Fruit fly (Drosophila melanogaster) whole organism, wandering third instar larva: ENCODE results near the gene Rab3-GEF.

Experiments used
- CG9705 ChIP-seq: fragments of 200-800 bp; sonication (Bioruptor generic); optimal IDR thresholded peaks from 2 replicates; lab custom pipeline; 2018; ENCODE audit warnings: missing biosample characterization, mild to moderate bottlenecking, missing genetic modification characterization
- CrebA ChIP-seq: fragments of 200-800 bp; sonication (Bioruptor generic); optimal IDR thresholded peaks from 2 replicates; lab custom pipeline; 2016; ENCODE audit warnings: missing biosample characterization, mild to moderate bottlenecking, missing genetic modification characterization, borderline replicate concordance
- Hnf4 ChIP-seq: fragments of 200-800 bp; sonication (Bioruptor generic); optimal IDR thresholded peaks from 2 replicates; lab custom pipeline; 2016; ENCODE audit warnings: missing biosample characterization, mild to moderate bottlenecking, missing genetic modification characterization
- Mio ChIP-seq: sonication (Bioruptor generic); optimal IDR thresholded peaks from 2 replicates; lab custom pipeline; 2016; ENCODE audit warnings: missing biosample characterization, missing genetic modification characterization
- Myc ChIP-seq: fragments of >200 bp; optimal IDR thresholded peaks from 2 replicates; lab custom pipeline; 2017
- Rel ChIP-seq, 2 experiments: fragments of 200-800 bp; sonication (Bioruptor generic) in 1 of 2; optimal IDR thresholded peaks; 2 replicates in 1 of 2; 3 replicates in 1 of 2; lab custom pipeline; 2016 to 2019; ENCODE audit warnings: mild to moderate bottlenecking in 2 of 2, missing biosample characterization in 2 of 2, missing genetic modification characterization in 2 of 2, moderate library complexity in 1 of 2
- Sp1 ChIP-seq: fragments of 200-800 bp; sonication (Bioruptor generic); optimal IDR thresholded peaks from 3 replicates; lab custom pipeline; 2019; ENCODE audit warnings: missing biosample characterization, mild to moderate bottlenecking, missing genetic modification characterization, moderate library complexity
- br ChIP-seq: fragments of 200-800 bp; sonication (Bioruptor generic); optimal IDR thresholded peaks from 2 replicates; lab custom pipeline; 2016; ENCODE audit warnings: missing biosample characterization, missing genetic modification characterization
- jim ChIP-seq: fragments of 175-275, 200-325 bp; sonication (Bioruptor generic); optimal IDR thresholded peaks from 2 replicates; lab custom pipeline; 2016; ENCODE audit warnings: missing biosample characterization, mild to moderate bottlenecking, missing genetic modification characterization
- pan ChIP-seq: fragments of >200 bp; optimal IDR thresholded peaks from 2 replicates; lab custom pipeline; 2017
- psq ChIP-seq: fragments of 200-800 bp; sonication (Bioruptor generic); optimal IDR thresholded peaks from 3 replicates; lab custom pipeline; 2017; ENCODE audit warnings: missing biosample characterization, mild to moderate bottlenecking, missing genetic modification characterization, moderate library complexity
- sv ChIP-seq: fragments of 200-800 bp; sonication (Bioruptor generic); optimal IDR thresholded peaks from 3 replicates; lab custom pipeline; 2016; ENCODE audit warnings: missing biosample characterization, missing genetic modification characterization
- usp ChIP-seq: fragments of >200 bp; optimal IDR thresholded peaks from 2 replicates; lab custom pipeline; 2017; ENCODE audit warnings: missing biosample characterization, missing genetic modification characterization

DNA sequence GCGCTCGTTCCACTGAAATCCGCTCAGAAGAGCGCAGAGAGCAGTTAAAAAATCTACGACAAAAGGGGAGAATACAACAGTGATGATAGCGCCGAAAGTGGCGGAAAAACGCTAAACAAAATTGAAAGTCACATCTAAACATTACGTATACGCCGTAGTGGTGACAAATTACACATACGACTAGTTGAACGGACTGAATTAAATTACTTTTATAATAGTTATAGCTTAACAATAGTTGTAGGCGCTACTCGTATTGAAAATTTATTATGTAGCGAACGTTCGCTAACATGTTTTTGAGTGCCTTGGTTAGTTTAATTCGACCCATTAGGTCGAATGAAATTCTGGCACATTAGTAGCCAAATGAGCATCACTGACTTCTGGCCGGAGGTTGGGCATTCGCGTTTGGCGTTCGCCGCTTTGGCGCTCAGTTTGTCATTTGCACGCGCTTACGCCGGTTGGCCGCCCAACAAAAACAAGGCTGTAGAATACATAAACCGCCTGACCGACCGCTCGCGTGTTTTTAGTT lies 45.7 kb upstream of the Rab3-GEF start, which contains the start of gene CG5541:
- TF ChIP-seq psq (GFP tag; lab: Kevin White, UChicago) (no peak), CG9705 (GFP tag; lab: Kevin White, UChicago) (peak; percentile 28), pan (lab: Kevin White, UChicago) (no peak), jim (no peak), usp (no peak), CrebA (GFP tag; lab: Kevin White, UChicago) (no peak), br (GFP tag; lab: Kevin White, UChicago) (peak; percentile 5), Hnf4 (GFP tag; lab: Kevin White, UChicago) (no peak), Sp1 (peak; percentile 54), sv (peak; percentile 2), Rel (GFP tag; optimal IDR thresholded peaks at IDR 0.05; lab: Kevin White, UChicago) (no peak), Rel (tag; optimal IDR thresholded peaks at IDR 0.05; lab: Kevin White, UChicago) (no peak), Mio (GFP tag; lab: Kevin White, UChicago) (no peak), Myc (lab: Kevin White, UChicago) (peak; percentile 96)
